Worm (Caenorhabditis elegans) whole organism, L1 larva: ENCODE data around the gene vti-1.

Experiments
- aly-2 ChIP-seq: fragments of 150-350 bp; optimal IDR thresholded peaks from 2 replicates; lab custom pipeline; 2014; ENCODE audit warnings: missing biosample characterization, missing genetic modification characterization
- ama-1 ChIP-seq: fragments of 150-350 bp; optimal IDR thresholded peaks from 2 replicates; lab custom pipeline; 2014
- ces-1 ChIP-seq: fragments of 150-350 bp; optimal IDR thresholded peaks from 2 replicates; lab custom pipeline; 2014; ENCODE audit warnings: missing biosample characterization, missing genetic modification reagents, missing genetic modification characterization
- jun-1 ChIP-seq: fragments of 150-350 bp; optimal IDR thresholded peaks from 2 replicates; lab custom pipeline; 2014; ENCODE audit warnings: missing biosample characterization, missing genetic modification reagents, missing genetic modification characterization
- nhr-11 ChIP-seq: fragments of 150-350 bp; optimal IDR thresholded peaks from 2 replicates; lab custom pipeline; 2014; ENCODE audit warnings: missing biosample characterization, missing genetic modification characterization
- nhr-28 ChIP-seq: fragments of 150-350 bp; optimal IDR thresholded peaks from 2 replicates; lab custom pipeline; 2014; ENCODE audit warnings: missing biosample characterization, missing genetic modification characterization
- pag-3 ChIP-seq: sonication (generic microtip); optimal IDR thresholded peaks from 2 replicates; lab custom pipeline; 2017; ENCODE audit warnings: missing genetic modification characterization, mild to moderate bottlenecking, missing compliant biosample characterization, antibody characterized with exemption, borderline replicate concordance; ENCODE audit not compliant: insufficient read depth
- skn-1 ChIP-seq: fragments of 150-350 bp; optimal IDR thresholded peaks from 2 replicates; lab custom pipeline; 2014; ENCODE audit warnings: missing biosample characterization, missing genetic modification characterization
- snpc-4 ChIP-seq: fragments of 150-350 bp; optimal IDR thresholded peaks from 2 replicates; lab custom pipeline; 2014; ENCODE audit warnings: missing biosample characterization, missing genetic modification characterization
- unc-86 ChIP-seq: sonication (generic microtip); optimal IDR thresholded peaks from 2 replicates; lab custom pipeline; 2016; ENCODE audit warnings: missing genetic modification characterization, missing compliant biosample characterization
- xbp-1 ChIP-seq: sonication (generic microtip); optimal IDR thresholded peaks from 2 replicates; lab custom pipeline; 2016; ENCODE audit warnings: missing genetic modification characterization, missing compliant biosample characterization

- no peak for TF ChIP-seq nhr-28 (tag; lab: Kevin White, UChicago)
- TF ChIP-seq xbp-1 (tag; lab: Kevin White, UChicago) = no peak
- no peak for TF ChIP-seq pag-3 (tag; lab: Kevin White, UChicago)
- TF ChIP-seq snpc-4 (tag; lab: Kevin White, UChicago) = no peak
- TF ChIP-seq aly-2 = no peak
- TF ChIP-seq jun-1 (tag; lab: Kevin White, UChicago) = no peak
- TF ChIP-seq ama-1 (lab: Kevin White, UChicago) = no peak
- no peak for TF ChIP-seq ces-1
- TF ChIP-seq nhr-11 (tag; lab: Kevin White, UChicago) = no peak
- TF ChIP-seq unc-86 (tag; lab: Kevin White, UChicago) = no peak
- TF ChIP-seq skn-1 (tag; lab: Kevin White, UChicago) = no peak
These were observed 15.7 kb upstream of the vti-1 start, which contains the start of gene Y57G11C.1130 for ce11 chrIV:14782211-14782610.
